Worm (Caenorhabditis elegans) whole organism, early embryonic: ENCODE data around the gene Y73F8A.35.

Experiments
- B0310.2 ChIP-seq: sonication (generic microtip); optimal IDR thresholded peaks from 2 replicates; lab custom pipeline; 2016; ENCODE audit warnings: mild to moderate bottlenecking, missing genetic modification characterization, missing compliant biosample characterization
- aly-1 ChIP-seq: sonication (generic microtip); optimal IDR thresholded peaks from 2 replicates; lab custom pipeline; 2016; ENCODE audit warnings: missing genetic modification characterization, missing compliant biosample characterization
- ama-1 ChIP-seq: fragments of 150-350 bp; optimal IDR thresholded peaks from 2 replicates; lab custom pipeline; 2014
- hmg-4 ChIP-seq: fragments of 200-800 bp; sonication (Bioruptor generic); optimal IDR thresholded peaks from 2 replicates; lab custom pipeline; 2018; ENCODE audit warnings: mild to moderate bottlenecking, missing genetic modification characterization, missing compliant biosample characterization
- pes-1 ChIP-seq: fragments of 200-800 bp; sonication (Bioruptor generic); IDR thresholded peaks from 2 replicates; pipeline ENCODE4 v1.3.6; 2022; ENCODE audit warnings: missing genetic modification reagents, missing genetic modification characterization, missing compliant biosample characterization
- sea-1 ChIP-seq: fragments of 200-800 bp; sonication (Bioruptor generic); conservative IDR thresholded peaks from 2 replicates; pipeline ENCODE4 v1.3.6; 2022; ENCODE audit warnings: missing genetic modification characterization, missing compliant biosample characterization
- tbx-11 ChIP-seq: fragments of 200-800 bp; sonication (Bioruptor generic); IDR thresholded peaks from 2 replicates; pipeline ENCODE4 v1.3.6; 2022; ENCODE audit warnings: missing genetic modification characterization, missing compliant biosample characterization
- tra-4 ChIP-seq: sonication (generic microtip); optimal IDR thresholded peaks from 2 replicates; lab custom pipeline; 2017; ENCODE audit warnings: missing genetic modification characterization, missing compliant biosample characterization

- no peak for TF ChIP-seq hmg-4 (GFP tag; lab: Kevin White, UChicago)
- no peak for TF ChIP-seq aly-1 (tag; lab: Kevin White, UChicago)
- TF ChIP-seq tbx-11 (GFP tag; lab: Robert Waterston, UW) = no peak
- no peak for TF ChIP-seq ama-1
- no peak for TF ChIP-seq B0310.2 (tag; lab: Kevin White, UChicago)
- no peak for TF ChIP-seq sea-1 (GFP tag; lab: Robert Waterston, UW)
- TF ChIP-seq tra-4 (tag; lab: Kevin White, UChicago) = no peak
- no peak for TF ChIP-seq pes-1
Measured at ce11 chrIV:15583620-15584019, 43.9 kb upstream of the Y73F8A.35 start, which contains the start of gene Y105C5A.508.
